Worm (Caenorhabditis elegans): ENCODE results near the gene npr-11.

DNA sequence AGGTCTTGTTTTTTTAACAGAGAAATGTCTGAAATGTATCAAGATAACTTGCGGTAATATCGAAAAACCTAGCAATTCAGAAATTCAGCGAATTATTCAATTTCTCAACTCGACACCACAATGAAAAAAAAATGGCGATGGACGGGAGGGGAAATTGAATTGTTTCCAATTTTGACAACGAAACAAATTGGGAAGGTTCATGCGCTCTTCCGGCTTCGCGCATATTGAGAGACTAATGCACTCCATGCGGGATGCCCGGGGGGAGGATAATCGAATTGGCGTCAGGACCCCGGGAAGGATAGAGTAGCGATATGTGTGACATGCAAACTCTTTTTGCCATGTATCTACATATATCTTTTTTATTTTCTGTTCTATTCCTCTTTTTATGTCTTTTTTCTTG is 9.9 kb upstream of the npr-11 start:
- TF ChIP-seq nhr-28 (tag; optimal IDR thresholded peaks at IDR 0.05) (no peak), mdl-1 (tag; optimal IDR thresholded peaks at IDR 0.05) (no peak), ztf-11 (tag; optimal IDR thresholded peaks at IDR 0.05) (no peak), ama-1 (optimal IDR thresholded peaks at IDR 0.05) (no peak)
